Worm (Caenorhabditis elegans): ENCODE results near the gene F59F3.6.

F59F3.6 gene

DNA sequence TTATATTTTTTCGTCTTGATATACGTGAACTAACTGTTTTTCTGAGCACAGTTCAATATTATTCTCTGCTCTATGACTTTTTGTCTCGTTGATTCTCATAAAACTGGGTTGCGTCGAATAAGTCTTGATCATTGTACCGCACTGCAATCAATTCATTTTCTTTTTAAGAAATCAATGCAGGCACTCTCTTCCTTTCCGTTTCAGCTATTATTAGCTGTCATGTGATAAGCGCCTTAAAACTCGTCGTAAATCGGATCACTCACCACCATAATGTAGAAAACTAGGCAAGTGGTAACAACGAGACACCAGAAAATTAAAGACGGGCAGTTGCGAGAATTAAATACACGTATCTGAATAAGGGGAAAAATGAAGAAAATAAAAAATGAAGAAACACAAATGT lies 8.3 kb upstream of the F59F3.6 start (continued):
- TF ChIP-seq unc-62 (GFP tag; optimal IDR thresholded peaks at IDR 0.05 in 1 of 2) (no peak), unc-62 (tag; optimal IDR thresholded peaks at IDR 0.05) (no peak), hlh-30 (tag; optimal IDR thresholded peaks at IDR 0.05; ENCODE audit: insufficient read depth) (peak; percentile 8), aha-1 (tag) (no peak), tag-97 (GFP tag; IDR thresholded peaks at IDR 0.05) (no peak), snpc-4 (tag; optimal IDR thresholded peaks at IDR 0.05) (no peak), attf-4 (tag; optimal IDR thresholded peaks at IDR 0.05) (no peak), saeg-2 (GFP tag; IDR thresholded peaks at IDR 0.05) (no peak), ZK546.5 (tag; optimal IDR thresholded peaks at IDR 0.05) (no peak), nhr-28 (tag; optimal IDR thresholded peaks at IDR 0.05) (peak; percentile 21), zfp-3 (GFP tag; conservative IDR thresholded peaks at IDR 0.05) (no peak), daf-16 (GFP tag; optimal IDR thresholded peaks at IDR 0.05) (no peak), daf-16 (tag; optimal IDR thresholded peaks at IDR 0.05) (peak; percentile 63), lin-39 (tag; optimal IDR thresholded peaks at IDR 0.05) (no peak), ztf-7 (tag; optimal IDR thresholded peaks at IDR 0.05) (no peak), gei-8 (GFP tag; optimal IDR thresholded peaks at IDR 0.05) (no peak), dve-1 (tag; optimal IDR thresholded peaks at IDR 0.05; ENCODE audit: insufficient read depth) (peak; percentile 59), zip-11 (GFP tag; IDR thresholded peaks at IDR 0.05) (no peak), hmg-1.1 (GFP tag; IDR thresholded peaks at IDR 0.05) (no peak), ZK337.2 (GFP tag; IDR thresholded peaks at IDR 0.05) (no peak), ctbp-1 (GFP tag; IDR thresholded peaks at IDR 0.05) (no peak), unc-39 (tag; optimal IDR thresholded peaks at IDR 0.05) (no peak), hlh-11 (tag; optimal IDR thresholded peaks at IDR 0.05) (peak; percentile 47), nhr-10 (tag; optimal IDR thresholded peaks at IDR 0.05) (no peak), nhr-76 (tag; optimal IDR thresholded peaks at IDR 0.05) (no peak), fkh-10 (GFP tag; optimal IDR thresholded peaks at IDR 0.05) (no peak), rbr-2 (tag; optimal IDR thresholded peaks at IDR 0.05) (no peak)

DNA sequence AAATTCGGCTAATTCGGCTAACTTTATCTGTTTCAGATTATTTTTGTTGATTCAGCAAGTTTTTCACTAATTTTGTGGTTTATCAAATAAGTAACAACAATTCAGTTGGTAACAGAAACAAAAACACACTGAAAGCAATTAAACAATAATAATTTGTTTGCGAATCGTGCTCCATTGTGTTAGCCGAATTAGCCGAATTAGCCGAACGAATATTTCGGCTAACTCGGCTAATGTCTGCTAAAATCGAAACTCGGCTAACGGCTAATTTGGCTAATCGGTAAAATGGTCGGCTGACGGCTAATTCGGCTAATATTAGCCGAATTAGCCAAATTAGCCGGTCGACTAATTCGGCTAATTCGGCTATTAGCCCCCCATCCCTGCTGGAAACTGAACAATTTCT lies 4.6 kb upstream of the F59F3.6 start:
- no peak for TF ChIP-seq nhr-42 (GFP tag; IDR thresholded peaks at IDR 0.05)
- TF ChIP-seq Y105C5A.15 (GFP tag; IDR thresholded peaks at IDR 0.05): no peak
- TF ChIP-seq Y48G9A.11 (GFP tag; IDR thresholded peaks at IDR 0.05): no peak
- no peak for TF ChIP-seq fkh-10 (GFP tag; optimal IDR thresholded peaks at IDR 0.05)
- TF ChIP-seq lsy-2 (tag; optimal IDR thresholded peaks at IDR 0.05): no peak
- TF ChIP-seq nhr-28 (tag; optimal IDR thresholded peaks at IDR 0.05): no peak
- TF ChIP-seq zip-2 (tag; optimal IDR thresholded peaks at IDR 0.05): no peak
- no peak for TF ChIP-seq nhr-102 (tag; optimal IDR thresholded peaks at IDR 0.05)

ce11 chrX:11001750-11002149 lies 2.7 kb upstream of the F59F3.6 start, which contains the start of gene col-177:
col-177 (minus strand) TSS chrX:11001850.
- TF ChIP-seq daf-19 (GFP tag; conservative IDR thresholded peaks at IDR 0.05) (no peak), ceh-32 (tag; optimal IDR thresholded peaks at IDR 0.05; ENCODE audit: poor library complexity) (no peak), lin-15B (tag; optimal IDR thresholded peaks at IDR 0.05) (no peak), lsy-2 (tag; optimal IDR thresholded peaks at IDR 0.05) (no peak), egl-27 (tag; optimal IDR thresholded peaks at IDR 0.05) (no peak)

DNA sequence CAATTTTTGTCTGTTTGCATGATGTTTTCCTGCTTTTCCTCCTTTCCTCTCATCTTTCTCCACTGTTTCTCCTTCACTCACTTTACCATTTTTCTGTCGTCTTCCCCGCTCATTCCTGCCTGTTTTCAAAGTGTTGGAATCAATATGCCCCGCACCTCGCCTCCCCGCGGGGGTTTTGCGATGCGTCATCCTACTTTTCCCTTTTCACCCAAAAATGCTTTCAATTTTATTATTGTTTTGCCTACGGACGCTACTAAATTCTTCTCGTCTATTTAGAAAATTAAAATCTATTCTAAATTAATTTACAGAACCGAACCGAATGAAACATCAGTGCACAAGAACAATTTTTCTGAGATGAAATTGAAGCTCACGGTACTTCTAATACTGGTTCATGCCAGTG lies 6.9 kb downstream of the F59F3.6 start, which contains the start of gene ver-3:
Gene ver-3, plus strand, starts transcription at position 301 of the 400 bp plus-strand sequence.
- TF ChIP-seq aha-1 (tag) (peak; percentile 64), dmd-6 (GFP tag; IDR thresholded peaks at IDR 0.05) (no peak), nhr-102 (tag; optimal IDR thresholded peaks at IDR 0.05) (no peak), pqm-1 (tag; optimal IDR thresholded peaks at IDR 0.05) (peak; percentile 23), hif-1 (tag; optimal IDR thresholded peaks at IDR 0.05) (no peak), nhr-6 (tag; optimal IDR thresholded peaks at IDR 0.05) (no peak), dve-1 (tag; optimal IDR thresholded peaks at IDR 0.05; ENCODE audit: insufficient read depth) (peak; percentile 38), lin-15B (tag; optimal IDR thresholded peaks at IDR 0.05) (no peak), spr-1 (tag; optimal IDR thresholded peaks at IDR 0.05) (no peak), lin-29 (GFP tag; IDR thresholded peaks at IDR 0.05) (no peak), F44E2.7 (GFP tag; IDR thresholded peaks at IDR 0.05) (no peak)

All from whole organism, L4 larva.